Worm (Caenorhabditis elegans): ENCODE measurements around the gene C02F12.5.

- TF ChIP-seq mls-2 (tag; optimal IDR thresholded peaks at IDR 0.05) (no peak), lin-13 (tag; optimal IDR thresholded peaks at IDR 0.05) (no peak), M03D4.4 (tag; optimal IDR thresholded peaks at IDR 0.05) (no peak), blmp-1 (tag; optimal IDR thresholded peaks at IDR 0.05) (no peak), mep-1 (tag; optimal IDR thresholded peaks at IDR 0.05) (no peak), bed-3 (GFP tag; optimal IDR thresholded peaks at IDR 0.05) (no peak), sptf-1 (tag; optimal IDR thresholded peaks at IDR 0.05) (no peak), nhr-76 (tag; optimal IDR thresholded peaks at IDR 0.05) (no peak), nhr-28 (tag; optimal IDR thresholded peaks at IDR 0.05) (no peak), snpc-4 (tag; optimal IDR thresholded peaks at IDR 0.05) (no peak), cnd-1 (tag; optimal IDR thresholded peaks at IDR 0.05) (no peak), elt-1 (tag; optimal IDR thresholded peaks at IDR 0.05; ENCODE audit: borderline replicate concordance, insufficient read depth) (no peak), unc-62 (GFP tag; optimal IDR thresholded peaks at IDR 0.05) (no peak), ztf-11 (tag; optimal IDR thresholded peaks at IDR 0.05) (no peak)
Measured at ce11 chrX:3631550-3631949, 40.3 kb downstream of the C02F12.5 start.
